Fruit fly (Drosophila melanogaster) S2 (cell line): ENCODE measurements around the gene MFS18.

Experiments used
- CG8478 ChIP-seq: fragments of >200 bp; optimal IDR thresholded peaks from 2 replicates; lab custom pipeline; 2018
- CTCF ChIP-seq, 2 experiments: fragments of >200 bp; optimal IDR thresholded peaks; 2 replicates each; lab custom pipeline; 2018

DNA sequence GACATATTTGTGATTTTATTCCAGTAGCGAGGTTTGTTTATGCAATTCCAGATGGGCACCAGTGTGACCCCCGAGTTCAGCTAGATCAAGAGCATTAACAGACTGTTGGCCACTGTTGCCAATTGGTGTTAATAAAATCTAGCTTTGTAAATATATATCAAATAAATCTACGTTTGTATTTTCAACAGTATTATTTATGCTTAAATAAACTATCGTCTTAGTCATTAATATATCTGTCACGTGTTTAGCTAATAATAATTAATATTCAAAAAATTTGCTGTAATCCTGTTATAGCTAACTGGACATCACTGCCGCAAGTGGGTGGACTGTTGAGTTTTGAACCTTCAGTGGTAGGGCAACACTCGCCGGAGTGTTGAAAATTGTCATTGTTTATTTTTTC, 11.1 kb upstream of the MFS18 start, which contains the start of the genes mRpL27 and CG15435:
- no peak for TF ChIP-seq CTCF (optimal IDR thresholded peaks at IDR 0.05; lab: Kevin White, UChicago)
- TF ChIP-seq CG8478 (lab: Kevin White, UChicago): no peak
